Fruit fly (Drosophila melanogaster) whole organism, wandering third instar larva: ENCODE measurements around the gene Acsf2.

ENCODE experiments used
- Abd-B ChIP-seq: fragments of >200 bp; optimal IDR thresholded peaks from 2 replicates; lab custom pipeline; 2017; ENCODE audit warnings: missing biosample characterization, missing genetic modification characterization
- CG32264 ChIP-seq: fragments of 200-800 bp; sonication (Bioruptor generic); optimal IDR thresholded peaks from 2 replicates; lab custom pipeline; 2016; ENCODE audit warnings: missing biosample characterization, missing genetic modification characterization
- CG9705 ChIP-seq: fragments of 200-800 bp; sonication (Bioruptor generic); optimal IDR thresholded peaks from 2 replicates; lab custom pipeline; 2018; ENCODE audit warnings: missing biosample characterization, mild to moderate bottlenecking, missing genetic modification characterization
- CrebA ChIP-seq: fragments of 200-800 bp; sonication (Bioruptor generic); optimal IDR thresholded peaks from 2 replicates; lab custom pipeline; 2016; ENCODE audit warnings: missing biosample characterization, mild to moderate bottlenecking, missing genetic modification characterization, borderline replicate concordance
- Dfd ChIP-seq: fragments of >200 bp; optimal IDR thresholded peaks from 2 replicates; lab custom pipeline; 2017; ENCODE audit warnings: missing biosample characterization, missing genetic modification characterization
- Dif ChIP-seq: fragments of 200-275, 200-300 bp; sonication (Bioruptor generic); optimal IDR thresholded peaks from 2 replicates; lab custom pipeline; 2018; ENCODE audit warnings: missing biosample characterization, missing genetic modification characterization; ENCODE audit not compliant: partially characterized antibody
- GATAd ChIP-seq: sonication (Bioruptor generic); optimal IDR thresholded peaks from 2 replicates; lab custom pipeline; 2016; ENCODE audit warnings: missing biosample characterization, missing genetic modification characterization
- HLH106 ChIP-seq: fragments of 200-800 bp; optimal IDR thresholded peaks from 3 replicates; lab custom pipeline; 2019; ENCODE audit warnings: missing biosample characterization, mild to moderate bottlenecking, missing genetic modification characterization, moderate library complexity
- Hnf4 ChIP-seq: fragments of 200-800 bp; sonication (Bioruptor generic); optimal IDR thresholded peaks from 2 replicates; lab custom pipeline; 2016; ENCODE audit warnings: missing biosample characterization, mild to moderate bottlenecking, missing genetic modification characterization
- Hr78 ChIP-seq: fragments of >200 bp; optimal IDR thresholded peaks from 2 replicates; lab custom pipeline; 2017; ENCODE audit warnings: missing biosample characterization, missing genetic modification characterization
- Hr83 ChIP-seq: fragments of 200-300 bp; sonication (Bioruptor generic); optimal IDR thresholded peaks from 2 replicates; lab custom pipeline; 2016; ENCODE audit warnings: missing biosample characterization, mild to moderate bottlenecking, missing genetic modification characterization, moderate library complexity; ENCODE audit not compliant: poor library complexity, severe bottlenecking
- Jra ChIP-seq: sonication (Bioruptor generic); optimal IDR thresholded peaks from 2 replicates; lab custom pipeline; 2016; ENCODE audit warnings: missing biosample characterization, missing genetic modification characterization
- Mio ChIP-seq: sonication (Bioruptor generic); optimal IDR thresholded peaks from 2 replicates; lab custom pipeline; 2016; ENCODE audit warnings: missing biosample characterization, missing genetic modification characterization
- Myc ChIP-seq: fragments of >200 bp; optimal IDR thresholded peaks from 2 replicates; lab custom pipeline; 2017
- N ChIP-seq: fragments of >200 bp; optimal IDR thresholded peaks from 2 replicates; lab custom pipeline; 2018; ENCODE audit warnings: missing biosample characterization, missing external identifiers, missing genetic modification characterization
- OdsH ChIP-seq: fragments of 200-800 bp; sonication (Bioruptor generic); optimal IDR thresholded peaks from 2 replicates; lab custom pipeline; 2016; ENCODE audit warnings: missing biosample characterization, mild to moderate bottlenecking, missing genetic modification characterization
- Rel ChIP-seq, 2 experiments: fragments of 200-800 bp; sonication (Bioruptor generic) in 1 of 2; optimal IDR thresholded peaks; 2 replicates in 1 of 2; 3 replicates in 1 of 2; lab custom pipeline; 2016 to 2019; ENCODE audit warnings: mild to moderate bottlenecking in 2 of 2, missing biosample characterization in 2 of 2, missing genetic modification characterization in 2 of 2, moderate library complexity in 1 of 2
- Sp1 ChIP-seq: fragments of 200-800 bp; sonication (Bioruptor generic); optimal IDR thresholded peaks from 3 replicates; lab custom pipeline; 2019; ENCODE audit warnings: missing biosample characterization, mild to moderate bottlenecking, missing genetic modification characterization, moderate library complexity
- Vsx2 ChIP-seq: fragments of 200-300, 225-300 bp; sonication (Bioruptor generic); optimal IDR thresholded peaks from 2 replicates; lab custom pipeline; 2018; ENCODE audit warnings: missing biosample characterization, missing genetic modification characterization; ENCODE audit not compliant: partially characterized antibody
- br ChIP-seq: fragments of 200-800 bp; sonication (Bioruptor generic); optimal IDR thresholded peaks from 2 replicates; lab custom pipeline; 2016; ENCODE audit warnings: missing biosample characterization, missing genetic modification characterization
- brk ChIP-seq: fragments of 200-800 bp; sonication (Bioruptor generic); optimal IDR thresholded peaks from 2 replicates; lab custom pipeline; 2016; ENCODE audit warnings: missing biosample characterization, mild to moderate bottlenecking, missing genetic modification characterization
- dl ChIP-seq, 2 experiments: fragments of 175-275, 200-275 bp in 1 of 2; fragments of 200-275 bp in 1 of 2; sonication (Bioruptor generic); optimal IDR thresholded peaks; lab custom pipeline; 2018; ENCODE audit warnings: mild to moderate bottlenecking in 2 of 2, missing biosample characterization in 2 of 2, missing genetic modification characterization in 2 of 2, moderate library complexity in 2 of 2; ENCODE audit not compliant: partially characterized antibody in 2 of 2, insufficient read depth in 1 of 2
- dmrt93B ChIP-seq: fragments of 200-800 bp; sonication (Bioruptor generic); optimal IDR thresholded peaks from 2 replicates; lab custom pipeline; 2018; ENCODE audit warnings: missing biosample characterization, mild to moderate bottlenecking, missing genetic modification characterization
- dsf ChIP-seq: sonication (Bioruptor generic); optimal IDR thresholded peaks from 2 replicates; lab custom pipeline; 2016; ENCODE audit warnings: missing biosample characterization, missing genetic modification characterization, borderline replicate concordance
- ey ChIP-seq: fragments of 200-800 bp; sonication (Bioruptor generic); optimal IDR thresholded peaks from 2 replicates; lab custom pipeline; 2016; ENCODE audit warnings: missing biosample characterization, missing genetic modification characterization
- foxo ChIP-seq, 2 experiments: fragments of 200-800 bp; sonication (Bioruptor generic); optimal IDR thresholded peaks; 2 replicates in 1 of 2; 3 replicates in 1 of 2; lab custom pipeline; 2016 to 2017; ENCODE audit warnings: missing biosample characterization in 2 of 2, missing genetic modification characterization in 2 of 2
- fru ChIP-seq: fragments of 200-800 bp; sonication (Bioruptor generic); optimal IDR thresholded peaks from 3 replicates; lab custom pipeline; 2016; ENCODE audit warnings: missing biosample characterization, mild to moderate bottlenecking, missing genetic modification characterization
- h ChIP-seq: fragments of 200-800 bp; sonication (Bioruptor generic); optimal IDR thresholded peaks from 3 replicates; lab custom pipeline; 2016; ENCODE audit warnings: missing biosample characterization, mild to moderate bottlenecking, missing genetic modification characterization
- jim ChIP-seq: fragments of 175-275, 200-325 bp; sonication (Bioruptor generic); optimal IDR thresholded peaks from 2 replicates; lab custom pipeline; 2016; ENCODE audit warnings: missing biosample characterization, mild to moderate bottlenecking, missing genetic modification characterization
- lola ChIP-seq: fragments of >200 bp; optimal IDR thresholded peaks from 2 replicates; lab custom pipeline; 2017; ENCODE audit warnings: missing biosample characterization, missing genetic modification characterization
- pan ChIP-seq: fragments of >200 bp; optimal IDR thresholded peaks from 2 replicates; lab custom pipeline; 2017
- psq ChIP-seq: fragments of 200-800 bp; sonication (Bioruptor generic); optimal IDR thresholded peaks from 3 replicates; lab custom pipeline; 2017; ENCODE audit warnings: missing biosample characterization, mild to moderate bottlenecking, missing genetic modification characterization, moderate library complexity
- rgr ChIP-seq: fragments of 200-800 bp; sonication (Bioruptor generic); optimal IDR thresholded peaks from 3 replicates; lab custom pipeline; 2016; ENCODE audit warnings: missing biosample characterization, mild to moderate bottlenecking, missing genetic modification characterization
- sage ChIP-seq: fragments of 200-800 bp; sonication (Bioruptor generic); optimal IDR thresholded peaks from 2 replicates; lab custom pipeline; 2016; ENCODE audit warnings: missing biosample characterization, mild to moderate bottlenecking, missing genetic modification characterization
- sv ChIP-seq: fragments of 200-800 bp; sonication (Bioruptor generic); optimal IDR thresholded peaks from 3 replicates; lab custom pipeline; 2016; ENCODE audit warnings: missing biosample characterization, missing genetic modification characterization
- tai ChIP-seq: sonication (Bioruptor generic); optimal IDR thresholded peaks from 2 replicates; lab custom pipeline; 2016; ENCODE audit warnings: missing biosample characterization, missing genetic modification characterization
- usp ChIP-seq: fragments of >200 bp; optimal IDR thresholded peaks from 2 replicates; lab custom pipeline; 2017; ENCODE audit warnings: missing biosample characterization, missing genetic modification characterization
- woc ChIP-seq: sonication (Bioruptor generic); optimal IDR thresholded peaks from 2 replicates; lab custom pipeline; 2016; ENCODE audit warnings: missing biosample characterization, mild to moderate bottlenecking, missing genetic modification characterization

Gene Acsf2

DNA sequence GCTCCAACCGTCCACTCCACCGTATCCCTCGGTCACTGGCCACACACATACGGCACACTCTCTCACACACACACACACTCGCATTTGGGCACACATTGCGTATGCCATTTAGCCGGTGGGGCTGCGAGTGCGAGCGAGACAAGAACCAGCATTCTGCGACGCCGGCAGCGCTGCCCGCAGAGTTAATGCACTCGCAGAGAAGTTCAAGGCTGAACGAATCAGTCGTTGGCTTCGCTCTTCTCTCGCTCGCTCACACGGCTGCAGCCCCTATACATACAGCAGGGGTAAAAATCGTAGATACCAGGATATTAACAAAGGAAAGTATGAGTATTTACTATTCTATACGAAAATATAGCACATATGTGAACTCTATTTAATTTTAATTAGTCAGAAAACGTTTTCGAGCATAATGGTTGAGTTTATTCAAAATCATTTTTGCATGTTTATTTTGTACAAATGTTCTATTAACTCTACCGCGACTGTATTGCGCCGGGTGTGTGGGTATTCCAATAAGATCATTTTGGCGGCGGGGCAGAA is 49.0 kb downstream of the Acsf2 start (continued):
- peak; percentile 98 for TF ChIP-seq br (GFP tag; lab: Kevin White, UChicago)
- TF ChIP-seq dsf (GFP tag; lab: Kevin White, UChicago) = peak; percentile 79

- TF ChIP-seq fru (GFP tag; lab: Kevin White, UChicago) (peak; percentile 94), rgr (GFP tag; lab: Kevin White, UChicago) (peak; percentile 96), psq (GFP tag; lab: Kevin White, UChicago) (peak; percentile 84), pan (no peak), N (GFP tag; lab: Kevin White, UChicago) (no peak), Hr83 (GFP tag; lab: Kevin White, UChicago) (no peak), sv (GFP tag; lab: Kevin White, UChicago) (no peak), lola (GFP tag; lab: Kevin White, UChicago) (no peak), dsf (GFP tag; lab: Kevin White, UChicago) (peak; percentile 85), Vsx2 (GFP tag; lab: Kevin White, UChicago) (no peak), brk (GFP tag; lab: Kevin White, UChicago) (peak; percentile 85), woc (GFP tag; lab: Kevin White, UChicago) (peak; percentile 89), Sp1 (GFP tag; lab: Kevin White, UChicago) (peak; percentile 95), Myc (lab: Kevin White, UChicago) (no peak), Hr78 (GFP tag; lab: Kevin White, UChicago) (no peak), Hnf4 (GFP tag; lab: Kevin White, UChicago) (peak; percentile 91), Mio (GFP tag; lab: Kevin White, UChicago) (peak; percentile 83), dl (GFP tag; optimal IDR thresholded peaks at IDR 0.05; lab: Kevin White, UChicago; ENCODE audit: insufficient read depth in 1 of 2, partially characterized antibody in 2 of 2) (no peak), GATAd (GFP tag; lab: Kevin White, UChicago) (no peak), Abd-B (GFP tag; lab: Kevin White, UChicago) (no peak), Dif (GFP tag; lab: Kevin White, UChicago) (no peak), dmrt93B (GFP tag; lab: Kevin White, UChicago) (peak; percentile 97), Rel (GFP tag; optimal IDR thresholded peaks at IDR 0.05; lab: Kevin White, UChicago) (peak; percentile 91), Rel (tag; optimal IDR thresholded peaks at IDR 0.05; lab: Kevin White, UChicago) (peak; percentile 77), CrebA (GFP tag; lab: Kevin White, UChicago) (peak; percentile 65), OdsH (GFP tag; lab: Kevin White, UChicago) (peak; percentile 97), h (GFP tag; lab: Kevin White, UChicago) (peak; percentile 97), br (GFP tag; lab: Kevin White, UChicago) (peak; percentile 94), tai (GFP tag; lab: Kevin White, UChicago) (no peak), sage (GFP tag; lab: Kevin White, UChicago) (peak; percentile 92), foxo (GFP tag; optimal IDR thresholded peaks at IDR 0.05; lab: Kevin White, UChicago) (peak; percentile 73 to 96), ey (GFP tag; lab: Kevin White, UChicago) (peak; percentile 97), Dfd (GFP tag; lab: Kevin White, UChicago) (peak; percentile 66), Jra (GFP tag; lab: Kevin White, UChicago) (peak; percentile 15), usp (GFP tag; lab: Kevin White, UChicago) (no peak), HLH106 (tag; lab: Kevin White, UChicago) (peak; percentile 98), CG9705 (GFP tag; lab: Kevin White, UChicago) (peak; percentile 97), jim (GFP tag; lab: Kevin White, UChicago) (no peak), CG32264 (GFP tag; lab: Kevin White, UChicago) (peak; percentile 87)
These were observed 49.4 kb downstream of the Acsf2 start for dm6 chr2L:5292643-5292963.
